Worm (Caenorhabditis elegans) whole organism, L1 larva: ENCODE data around the gene gck-4.

ENCODE experiments used
- C16A3.4 ChIP-seq: fragments of 150-350 bp; optimal IDR thresholded peaks from 2 replicates; lab custom pipeline; 2014; ENCODE audit warnings: missing biosample characterization, missing genetic modification characterization
- Y116A8C.19 ChIP-seq: sonication (generic microtip); optimal IDR thresholded peaks from 2 replicates; lab custom pipeline; 2016; ENCODE audit warnings: missing compliant biosample characterization, missing genetic modification characterization, borderline replicate concordance
- aha-1 ChIP-seq: fragments of 150-350 bp; optimal IDR thresholded peaks from 2 replicates; lab custom pipeline; 2014; ENCODE audit warnings: missing biosample characterization, missing genetic modification characterization
- alr-1 ChIP-seq: fragments of 200-800 bp; sonication (Bioruptor generic); optimal IDR thresholded peaks from 2 replicates; lab custom pipeline; 2018; ENCODE audit warnings: borderline replicate concordance, mild to moderate bottlenecking, missing genetic modification characterization, missing compliant biosample characterization
- aly-2 ChIP-seq: fragments of 150-350 bp; optimal IDR thresholded peaks from 2 replicates; lab custom pipeline; 2014; ENCODE audit warnings: missing biosample characterization, missing genetic modification characterization
- ama-1 ChIP-seq: fragments of 150-350 bp; optimal IDR thresholded peaks from 2 replicates; lab custom pipeline; 2014
- ceh-63 ChIP-seq: fragments of 200-800 bp; sonication (Bioruptor generic); optimal IDR thresholded peaks from 2 replicates; lab custom pipeline; 2018; ENCODE audit warnings: mild to moderate bottlenecking, missing genetic modification characterization, missing compliant biosample characterization
- ceh-8 ChIP-seq: fragments of 200-800 bp; sonication (Bioruptor generic); optimal IDR thresholded peaks from 2 replicates; lab custom pipeline; 2018; ENCODE audit warnings: mild to moderate bottlenecking, missing genetic modification characterization, moderate library complexity, missing compliant biosample characterization
- ceh-82 ChIP-seq, 3 experiments: fragments of 150-350 bp in 1 of 3; sonication (generic microtip) in 2 of 3; optimal IDR thresholded peaks; 2 replicates each; lab custom pipeline; 2014 to 2017; ENCODE audit warnings: missing biosample characterization in 3 of 3, missing genetic modification characterization in 3 of 3
- dpl-1 ChIP-seq, 3 experiments: fragments of 150-350 bp in 2 of 3; sonication (generic microtip) in 1 of 3; optimal IDR thresholded peaks; 2 replicates each; lab custom pipeline; 2014 to 2017; ENCODE audit warnings: missing biosample characterization in 3 of 3, missing genetic modification characterization in 3 of 3, missing genetic modification reagents in 3 of 3
- dsc-1 ChIP-seq: sonication (generic microtip); optimal IDR thresholded peaks from 2 replicates; lab custom pipeline; 2016; ENCODE audit warnings: mild to moderate bottlenecking, missing genetic modification characterization, missing compliant biosample characterization
- efl-1 ChIP-seq, 4 experiments: fragments of 150-350 bp; optimal IDR thresholded peaks in 3 of 4; peaks in 1 of 4; 1 replicate in 1 of 4; 2 replicates in 3 of 4; lab custom pipeline; 2014; ENCODE audit warnings: missing biosample characterization in 2 of 4, missing genetic modification characterization in 2 of 4, missing genetic modification reagents in 2 of 4
- efl-3 ChIP-seq: fragments of 200-800 bp; sonication (Bioruptor generic); optimal IDR thresholded peaks from 2 replicates; lab custom pipeline; 2018; ENCODE audit warnings: mild to moderate bottlenecking, missing genetic modification characterization, missing compliant biosample characterization
- egl-13 ChIP-seq: sonication (generic microtip); optimal IDR thresholded peaks from 2 replicates; lab custom pipeline; 2016; ENCODE audit warnings: missing genotype, missing genetic modification reagents, missing genetic modification characterization, missing compliant biosample characterization
- egl-27 ChIP-seq, 2 experiments: fragments of 150-350 bp in 1 of 2; sonication (generic microtip); optimal IDR thresholded peaks; 3 replicates each; lab custom pipeline; 2017 to 2018; ENCODE audit warnings: missing biosample characterization in 2 of 2, missing genetic modification characterization in 2 of 2, missing genetic modification reagents in 2 of 2
- elt-3 ChIP-seq, 6 experiments: fragments of 150-350 bp in 1 of 6; sonication (generic microtip); optimal IDR thresholded peaks; 2 replicates each; lab custom pipeline; 2017 to 2018; ENCODE audit warnings: missing biosample characterization in 6 of 6, missing genetic modification characterization in 6 of 6, inconsistent platforms in 1 of 6
- ets-5 ChIP-seq: fragments of 200-800 bp; sonication (Bioruptor generic); IDR thresholded peaks from 2 replicates; pipeline ENCODE4 v1.3.6; 2022; ENCODE audit warnings: missing genetic modification characterization, missing compliant biosample characterization
- fkh-8 ChIP-seq: sonication (generic microtip); optimal IDR thresholded peaks from 2 replicates; lab custom pipeline; 2016; ENCODE audit warnings: mild to moderate bottlenecking, missing genetic modification characterization, missing compliant biosample characterization
- fos-1 ChIP-seq: fragments of 150-350 bp; optimal IDR thresholded peaks from 2 replicates; lab custom pipeline; 2014; ENCODE audit warnings: missing biosample characterization, missing genetic modification characterization
- irx-1 ChIP-seq: sonication (generic microtip); optimal IDR thresholded peaks from 2 replicates; lab custom pipeline; 2016; ENCODE audit warnings: missing genetic modification characterization, missing compliant biosample characterization
- lin-14 ChIP-seq: fragments of 200-800 bp; sonication (Bioruptor generic); optimal IDR thresholded peaks from 2 replicates; lab custom pipeline; 2018; ENCODE audit warnings: mild to moderate bottlenecking, missing genetic modification characterization, moderate library complexity, missing compliant biosample characterization
- lin-39 ChIP-seq: fragments of 150-350 bp; optimal IDR thresholded peaks from 2 replicates; lab custom pipeline; 2014; ENCODE audit warnings: missing biosample characterization, missing genetic modification reagents, missing genetic modification characterization
- lir-3 ChIP-seq: sonication (generic microtip); optimal IDR thresholded peaks from 2 replicates; lab custom pipeline; 2016; ENCODE audit warnings: mild to moderate bottlenecking, missing genetic modification characterization, moderate library complexity, missing compliant biosample characterization; ENCODE audit not compliant: poor library complexity
- mef-2 ChIP-seq: fragments of 150-350 bp; optimal IDR thresholded peaks from 2 replicates; lab custom pipeline; 2014; ENCODE audit warnings: missing biosample characterization, missing genetic modification characterization
- nhr-12 ChIP-seq: sonication (generic microtip); optimal IDR thresholded peaks from 2 replicates; lab custom pipeline; 2017; ENCODE audit warnings: missing biosample characterization, missing genetic modification characterization
- nhr-19 ChIP-seq: fragments of 200-800 bp; sonication (Bioruptor generic); conservative IDR thresholded peaks from 2 replicates; pipeline ENCODE4 v1.3.6; 2022; ENCODE audit warnings: missing genetic modification characterization, missing compliant biosample characterization
- nhr-20 ChIP-seq: sonication (generic microtip); optimal IDR thresholded peaks from 2 replicates; lab custom pipeline; 2016; ENCODE audit warnings: mild to moderate bottlenecking, missing genetic modification characterization, missing compliant biosample characterization
- nhr-71 ChIP-seq: sonication (generic microtip); optimal IDR thresholded peaks from 2 replicates; lab custom pipeline; 2016; ENCODE audit warnings: mild to moderate bottlenecking, missing genetic modification characterization, moderate library complexity, missing compliant biosample characterization
- pag-3 ChIP-seq: sonication (generic microtip); optimal IDR thresholded peaks from 2 replicates; lab custom pipeline; 2017; ENCODE audit warnings: missing genetic modification characterization, mild to moderate bottlenecking, missing compliant biosample characterization, antibody characterized with exemption, borderline replicate concordance; ENCODE audit not compliant: insufficient read depth
- pqm-1 ChIP-seq: sonication (generic microtip); optimal IDR thresholded peaks from 3 replicates; lab custom pipeline; 2017; ENCODE audit warnings: missing biosample characterization, missing genetic modification characterization
- rnt-1 ChIP-seq: sonication (generic microtip); optimal IDR thresholded peaks from 2 replicates; lab custom pipeline; 2016; ENCODE audit warnings: mild to moderate bottlenecking, missing genetic modification characterization, moderate library complexity, missing compliant biosample characterization
- skn-1 ChIP-seq: fragments of 150-350 bp; optimal IDR thresholded peaks from 2 replicates; lab custom pipeline; 2014; ENCODE audit warnings: missing biosample characterization, missing genetic modification characterization
- snpc-4 ChIP-seq: fragments of 150-350 bp; optimal IDR thresholded peaks from 2 replicates; lab custom pipeline; 2014; ENCODE audit warnings: missing biosample characterization, missing genetic modification characterization
- sptf-1 ChIP-seq: fragments of 150-350 bp; optimal IDR thresholded peaks from 2 replicates; lab custom pipeline; 2014; ENCODE audit warnings: missing biosample characterization, missing genetic modification characterization
- unc-62 ChIP-seq: fragments of 150-350 bp; optimal IDR thresholded peaks from 2 replicates; lab custom pipeline; 2014; ENCODE audit warnings: missing biosample characterization, missing genetic modification reagents, missing genetic modification characterization
- ztf-11 ChIP-seq, 2 experiments: sonication (generic microtip); optimal IDR thresholded peaks; 2 replicates each; lab custom pipeline; 2016 to 2017; ENCODE audit warnings: missing genetic modification characterization in 2 of 2, missing biosample characterization in 1 of 2, missing compliant biosample characterization in 1 of 2

The gck-4 gene

DNA sequence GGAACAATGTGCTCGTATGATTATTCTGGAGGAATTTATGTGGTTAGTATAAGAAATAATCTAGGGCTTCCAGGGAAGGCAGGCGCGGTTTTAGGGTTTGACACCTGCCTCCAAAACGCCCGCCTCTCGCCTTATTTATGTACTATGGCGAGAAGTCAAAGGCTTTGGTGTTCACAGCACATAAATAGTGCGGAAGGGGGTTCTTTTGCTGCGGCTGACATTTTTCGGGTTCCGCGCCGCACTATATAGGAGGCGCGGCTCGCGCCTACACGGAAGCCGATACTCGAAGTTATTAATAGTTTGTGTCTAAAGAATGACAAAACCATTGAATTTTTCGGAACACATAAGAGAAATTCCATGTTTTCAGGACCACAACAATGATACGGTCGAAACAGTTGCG lies 13.3 kb downstream of the gck-4 start:
- TF ChIP-seq nhr-71 (tag; lab: Kevin White, UChicago) (no peak), mef-2 (tag; lab: Kevin White, UChicago) (no peak), snpc-4 (peak; percentile 68), ceh-8 (GFP tag; lab: Kevin White, UChicago) (no peak)
- TF ChIP-seq, all 84 proteins: peak for 1

DNA sequence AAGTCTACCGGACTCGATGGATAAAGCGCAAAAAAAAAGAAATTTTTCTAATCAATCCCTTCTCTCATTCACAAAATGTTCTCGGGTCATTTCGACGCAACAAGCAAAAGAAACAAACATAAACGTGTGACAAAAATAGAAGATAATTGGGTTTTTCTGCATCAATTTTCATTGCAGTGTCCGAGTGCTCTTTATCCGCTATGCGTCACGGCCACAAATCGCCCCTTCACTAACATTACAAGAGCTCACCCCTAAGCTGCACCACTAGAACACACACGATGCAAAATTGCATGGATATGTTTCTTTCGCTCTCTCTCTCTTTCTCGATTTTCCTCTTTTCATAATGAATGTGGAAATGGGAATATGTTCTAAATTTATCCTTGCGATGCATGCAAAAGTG lies 19.2 kb downstream of the gck-4 start:
- TF ChIP-seq ets-5 (no peak), ceh-8 (GFP tag; lab: Kevin White, UChicago) (no peak), pag-3 (no peak), nhr-19 (GFP tag; lab: Robert Waterston, UW) (no peak), lin-14 (GFP tag; lab: Kevin White, UChicago) (peak; percentile 56), nhr-71 (tag; lab: Kevin White, UChicago) (no peak), skn-1 (tag; lab: Kevin White, UChicago) (no peak), alr-1 (tag; lab: Kevin White, UChicago) (no peak), fkh-8 (tag; lab: Kevin White, UChicago) (peak; percentile 25), ztf-11 (tag; optimal IDR thresholded peaks at IDR 0.05; lab: Kevin White, UChicago) (no peak), efl-1 (optimal IDR thresholded peaks at IDR 0.05; lab: Kevin White, UChicago) (no peak), efl-1 (GFP tag; optimal IDR thresholded peaks at IDR 0.05 in 1 of 2; lab: Kevin White, UChicago) (no peak), aly-2 (tag; lab: Kevin White, UChicago) (no peak), lir-3 (tag; lab: Kevin White, UChicago) (no peak), nhr-12 (no peak), dsc-1 (tag; lab: Kevin White, UChicago) (peak; percentile 65), ceh-63 (peak; percentile 40), rnt-1 (tag; lab: Kevin White, UChicago) (no peak), egl-13 (no peak)

DNA sequence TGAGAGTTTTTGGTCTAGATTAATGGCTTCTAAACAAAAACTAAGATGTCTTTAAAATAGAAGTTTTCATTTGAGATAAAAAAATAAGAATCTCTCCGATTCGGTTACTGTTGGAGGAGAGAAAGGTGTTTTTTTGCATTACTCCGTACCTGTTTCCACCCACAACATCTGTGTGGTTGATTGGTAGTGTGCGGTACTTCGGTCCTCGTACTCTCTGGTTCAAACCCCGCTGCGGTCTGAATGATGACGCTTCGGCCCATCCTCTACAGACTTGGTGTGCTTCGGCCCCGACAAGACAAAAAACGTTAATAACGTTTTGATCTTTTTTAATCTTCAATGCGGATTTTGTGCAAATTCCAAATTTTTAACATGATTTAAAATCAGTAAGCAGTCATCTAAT lies 20.5 kb downstream of the gck-4 start:
- TF ChIP-seq fos-1 (tag; lab: Kevin White, UChicago) = no peak
- no peak for TF ChIP-seq efl-1 (optimal IDR thresholded peaks at IDR 0.05; lab: Kevin White, UChicago)
- TF ChIP-seq efl-1 (GFP tag; optimal IDR thresholded peaks at IDR 0.05 in 1 of 2; lab: Kevin White, UChicago) = no peak
- TF ChIP-seq egl-13 = no peak
- no peak for TF ChIP-seq efl-3 (GFP tag; lab: Kevin White, UChicago)
- no peak for TF ChIP-seq aha-1 (tag; lab: Kevin White, UChicago)
- no peak for TF ChIP-seq Y116A8C.19 (tag; lab: Kevin White, UChicago)
- no peak for TF ChIP-seq ceh-82 (tag; optimal IDR thresholded peaks at IDR 0.05; lab: Kevin White, UChicago)
- TF ChIP-seq dpl-1 (GFP tag; optimal IDR thresholded peaks at IDR 0.05; lab: Kevin White, UChicago) = no peak
- TF ChIP-seq lin-39 (tag; lab: Kevin White, UChicago) = no peak
- TF ChIP-seq elt-3 (tag; optimal IDR thresholded peaks at IDR 0.05; lab: Kevin White, UChicago) = no peak
- no peak for TF ChIP-seq irx-1 (tag; lab: Kevin White, UChicago)
- TF ChIP-seq unc-62 (GFP tag; lab: Kevin White, UChicago) = no peak
- TF ChIP-seq C16A3.4 (tag; lab: Kevin White, UChicago) = no peak
- TF ChIP-seq ama-1 (lab: Kevin White, UChicago) = no peak
- TF ChIP-seq ceh-8 (GFP tag; lab: Kevin White, UChicago) = no peak
- no peak for TF ChIP-seq nhr-20
- no peak for TF ChIP-seq pqm-1 (tag; lab: Kevin White, UChicago)
- no peak for TF ChIP-seq ets-5
- TF ChIP-seq sptf-1 (tag; lab: Kevin White, UChicago) = no peak
- no peak for TF ChIP-seq egl-27 (tag; optimal IDR thresholded peaks at IDR 0.05; lab: Kevin White, UChicago)
